Worm (Caenorhabditis elegans) whole organism, L4/young adult: ENCODE measurements around the gene unc-64.

Experiments used
- W03F9.2 ChIP-seq: fragments of 150-350 bp; optimal IDR thresholded peaks from 2 replicates; lab custom pipeline; 2014; ENCODE audit warnings: missing biosample characterization, missing genetic modification characterization
- dao-5 ChIP-seq: sonication (generic microtip); optimal IDR thresholded peaks from 2 replicates; lab custom pipeline; 2016; ENCODE audit warnings: missing genotype, missing genetic modification characterization, moderate library complexity, missing compliant biosample characterization
- him-1 ChIP-seq: sonication (generic microtip); optimal IDR thresholded peaks from 2 replicates; lab custom pipeline; 2016; ENCODE audit warnings: missing genotype, missing genetic modification reagents, missing genetic modification characterization, missing compliant biosample characterization

DNA sequence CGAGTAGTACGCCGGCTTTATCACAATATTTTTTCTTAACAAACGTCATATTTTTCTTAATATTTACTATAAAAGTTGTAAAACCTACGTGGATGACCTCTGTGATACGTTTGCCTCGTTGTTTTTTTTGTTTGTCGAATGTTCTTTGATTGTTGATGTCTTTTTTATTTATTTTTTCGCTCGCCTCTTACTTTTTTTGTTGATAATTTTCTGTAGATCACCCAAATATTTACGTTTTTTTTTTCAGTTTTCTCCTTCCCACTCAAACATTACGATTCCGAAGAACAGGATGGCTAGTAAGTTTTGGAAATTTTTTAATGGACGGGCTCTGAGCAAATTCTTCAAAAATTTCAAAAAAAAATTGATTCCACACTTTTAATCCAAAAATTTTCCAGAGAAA lies 16.7 kb upstream of the unc-64 start:
- TF ChIP-seq him-1 (tag; lab: Kevin White, UChicago) (no peak), W03F9.2 (tag; lab: Kevin White, UChicago) (no peak), dao-5 (tag; lab: Kevin White, UChicago) (no peak)
